Fruit fly (Drosophila melanogaster) whole organism, embryonic: Measurements from ENCODE around the gene ftz.

ENCODE experiments used
- Atf3 ChIP-seq: fragments of 200-800 bp; sonication (Bioruptor generic); optimal IDR thresholded peaks from 3 replicates; lab custom pipeline; 2016; ENCODE audit warnings: missing biosample characterization, missing genetic modification characterization
- Bteb2 ChIP-seq: fragments of 200-800 bp; sonication (Bioruptor generic); optimal IDR thresholded peaks from 2 replicates; lab custom pipeline; 2016; ENCODE audit warnings: missing biosample characterization, missing genetic modification characterization
- CG10654 ChIP-seq: fragments of 200-800 bp; sonication (Bioruptor generic); optimal IDR thresholded peaks from 2 replicates; lab custom pipeline; 2016; ENCODE audit warnings: missing biosample characterization, missing genetic modification characterization
- CG11398 ChIP-seq: fragments of 200-800 bp; sonication (Bioruptor generic); optimal IDR thresholded peaks from 2 replicates; lab custom pipeline; 2016; ENCODE audit warnings: missing biosample characterization, missing genetic modification characterization
- CG11504 ChIP-seq: fragments of 200-800 bp; sonication (Bioruptor generic); optimal IDR thresholded peaks from 3 replicates; lab custom pipeline; 2019; ENCODE audit warnings: missing biosample characterization, mild to moderate bottlenecking, missing genetic modification characterization, moderate library complexity
- CG12071 ChIP-seq: fragments of 200-800 bp; sonication (Bioruptor generic); optimal IDR thresholded peaks from 3 replicates; lab custom pipeline; 2018; ENCODE audit warnings: missing biosample characterization, mild to moderate bottlenecking, missing genetic modification characterization
- CG17186 ChIP-seq: fragments of 200-800 bp; sonication (Bioruptor generic); optimal IDR thresholded peaks from 3 replicates; lab custom pipeline; 2017; ENCODE audit warnings: missing biosample characterization, missing genetic modification reagents, missing genetic modification characterization
- CG2199 ChIP-seq: fragments of 200-800 bp; sonication (Bioruptor generic); IDR thresholded peaks from 3 replicates; pipeline ENCODE4 v1.3.6; 2022; ENCODE audit warnings: missing biosample characterization, missing genetic modification characterization
- CG30431 ChIP-seq: fragments of 200-800 bp; sonication (Bioruptor generic); optimal IDR thresholded peaks from 2 replicates; lab custom pipeline; 2017; ENCODE audit warnings: missing biosample characterization, missing genetic modification characterization
- CG32532 ChIP-seq: fragments of 200-800 bp; sonication (Bioruptor generic); IDR thresholded peaks from 2 replicates; pipeline ENCODE4 v1.3.6; 2022; ENCODE audit warnings: missing biosample characterization, missing genetic modification characterization
- CG3995 ChIP-seq: fragments of 200-800 bp; sonication (Bioruptor generic); optimal IDR thresholded peaks from 3 replicates; lab custom pipeline; 2016; ENCODE audit warnings: missing biosample characterization, missing genetic modification characterization
- CG9609 ChIP-seq: fragments of 200-800 bp; sonication (Bioruptor generic); optimal IDR thresholded peaks from 3 replicates; lab custom pipeline; 2016; ENCODE audit warnings: missing biosample characterization, missing genetic modification characterization
- CkIIα-i1 ChIP-seq: fragments of 200-800 bp; sonication (Bioruptor generic); IDR thresholded peaks from 2 replicates; pipeline ENCODE4 v1.3.6; 2022; ENCODE audit warnings: missing biosample characterization, missing genetic modification characterization
- D ChIP-seq, 2 experiments: fragments of 200-800 bp in 1 of 2; fragments of >200 bp in 1 of 2; sonication (Bioruptor generic) in 1 of 2; optimal IDR thresholded peaks; 2 replicates in 1 of 2; 3 replicates in 1 of 2; lab custom pipeline; 2017; ENCODE audit warnings: mild to moderate bottlenecking in 1 of 2, missing biosample characterization in 1 of 2, missing genetic modification characterization in 1 of 2, missing genetic modification reagents in 1 of 2
- GATAe ChIP-seq: fragments of 200-800 bp; sonication (Bioruptor generic); conservative IDR thresholded peaks from 2 replicates; pipeline ENCODE4 v1.3.6; 2022; ENCODE audit warnings: missing biosample characterization, missing genetic modification characterization
- HLH4C ChIP-seq: fragments of 200-800 bp; sonication (Bioruptor generic); IDR thresholded peaks from 3 replicates; pipeline ENCODE4 v1.3.6; 2022; ENCODE audit warnings: missing biosample characterization, missing genetic modification characterization; ENCODE audit not compliant: partially characterized antibody
- Hr3 ChIP-seq: fragments of 200-800 bp; sonication (Bioruptor generic); optimal IDR thresholded peaks from 3 replicates; lab custom pipeline; 2016; ENCODE audit warnings: missing biosample characterization, missing genetic modification characterization
- Meics ChIP-seq: fragments of 200-800 bp; sonication (Bioruptor generic); optimal IDR thresholded peaks from 2 replicates; lab custom pipeline; 2017; ENCODE audit warnings: missing biosample characterization, mild to moderate bottlenecking, missing genetic modification characterization
- Nf-YB ChIP-seq: fragments of 200-800 bp; sonication (Bioruptor generic); optimal IDR thresholded peaks from 3 replicates; lab custom pipeline; 2019; ENCODE audit warnings: missing biosample characterization, mild to moderate bottlenecking, missing genetic modification characterization, moderate library complexity
- Nf-YC ChIP-seq: fragments of 200-800 bp; optimal IDR thresholded peaks from 3 replicates; lab custom pipeline; 2019; ENCODE audit warnings: missing biosample characterization, mild to moderate bottlenecking, missing genetic modification characterization, moderate library complexity
- Oaz ChIP-seq: fragments of 200-800 bp; sonication (Bioruptor generic); IDR thresholded peaks from 2 replicates; pipeline ENCODE4 v1.3.6; 2022; ENCODE audit warnings: missing biosample characterization, missing genetic modification characterization
- TFAM ChIP-seq: fragments of 200-800 bp; sonication (Bioruptor generic); optimal IDR thresholded peaks from 2 replicates; lab custom pipeline; 2017; ENCODE audit warnings: missing biosample characterization, missing genetic modification characterization, inconsistent platforms
- amos ChIP-seq: fragments of 200-800 bp; sonication (Bioruptor generic); IDR thresholded peaks from 2 replicates; pipeline ENCODE4 v1.3.6; 2022; ENCODE audit warnings: missing biosample characterization, missing genetic modification characterization; ENCODE audit not compliant: partially characterized antibody
- ato ChIP-seq: fragments of 200-800 bp; sonication (Bioruptor generic); IDR thresholded peaks from 2 replicates; pipeline ENCODE4 v1.3.6; 2022; ENCODE audit warnings: missing biosample characterization, missing genetic modification characterization; ENCODE audit not compliant: partially characterized antibody
- bsh ChIP-seq, 2 experiments: fragments of 200-800 bp; sonication (Bioruptor generic); optimal IDR thresholded peaks; 2 replicates each; lab custom pipeline; 2017 to 2018; ENCODE audit warnings: mild to moderate bottlenecking in 2 of 2, missing biosample characterization in 2 of 2, missing genetic modification characterization in 2 of 2, moderate library complexity in 1 of 2
- cg ChIP-seq: fragments of 200-800 bp; sonication (Bioruptor generic); optimal IDR thresholded peaks from 3 replicates; lab custom pipeline; 2019; ENCODE audit warnings: missing biosample characterization, mild to moderate bottlenecking, missing genetic modification characterization, moderate library complexity
- crc ChIP-seq: fragments of 200-800 bp; sonication (Bioruptor generic); optimal IDR thresholded peaks from 2 replicates; lab custom pipeline; 2016; ENCODE audit warnings: missing biosample characterization, missing genetic modification characterization
- da ChIP-seq: fragments of 200-800 bp; sonication (Bioruptor generic); optimal IDR thresholded peaks from 2 replicates; lab custom pipeline; 2016; ENCODE audit warnings: missing biosample characterization, missing genetic modification characterization
- dm ChIP-seq: fragments of 200-800 bp; sonication (Bioruptor generic); optimal IDR thresholded peaks from 3 replicates; lab custom pipeline; 2016; ENCODE audit warnings: missing biosample characterization, missing genetic modification characterization
- ems ChIP-seq: fragments of 200-800 bp; sonication (Bioruptor generic); optimal IDR thresholded peaks from 3 replicates; lab custom pipeline; 2016; ENCODE audit warnings: missing biosample characterization, missing genetic modification characterization
- ewg ChIP-seq: fragments of 200-800 bp; sonication (Bioruptor generic); optimal IDR thresholded peaks from 3 replicates; lab custom pipeline; 2017; ENCODE audit warnings: mild to moderate bottlenecking, missing biosample characterization, missing genetic modification reagents, missing genetic modification characterization
- gsb-n ChIP-seq: fragments of 200-800 bp; sonication (Bioruptor generic); optimal IDR thresholded peaks from 3 replicates; lab custom pipeline; 2018; ENCODE audit warnings: missing biosample characterization, mild to moderate bottlenecking, missing genetic modification characterization
- insv ChIP-seq, 2 experiments: fragments of 200-800 bp; sonication (Bioruptor generic); optimal IDR thresholded peaks; 3 replicates each; lab custom pipeline; 2016 to 2018; ENCODE audit warnings: missing biosample characterization in 2 of 2, missing genetic modification characterization in 2 of 2
- phol ChIP-seq: fragments of 200-800 bp; sonication (Bioruptor generic); optimal IDR thresholded peaks from 3 replicates; lab custom pipeline; 2018; ENCODE audit warnings: missing biosample characterization, mild to moderate bottlenecking, missing genetic modification characterization, moderate library complexity
- scrt ChIP-seq: fragments of 200-800 bp; sonication (Bioruptor generic); optimal IDR thresholded peaks from 2 replicates; lab custom pipeline; 2018; ENCODE audit warnings: missing biosample characterization, mild to moderate bottlenecking, missing genetic modification characterization, moderate library complexity
- sens ChIP-seq: fragments of 200-800 bp; sonication (Bioruptor generic); peaks from one replicate; lab custom pipeline; 2016; ENCODE audit warnings: missing biosample characterization, missing genetic modification characterization
- shn ChIP-seq: fragments of 200-800 bp; sonication (Bioruptor generic); optimal IDR thresholded peaks from 3 replicates; lab custom pipeline; 2016; ENCODE audit warnings: missing biosample characterization, missing genetic modification characterization
- sna ChIP-seq: fragments of 200-800 bp; sonication (Bioruptor generic); IDR thresholded peaks from 2 replicates; pipeline ENCODE4 v1.3.6; 2022; ENCODE audit warnings: missing biosample characterization, missing genetic modification characterization; ENCODE audit not compliant: partially characterized antibody
- so ChIP-seq: fragments of 200-800 bp; sonication (Bioruptor generic); IDR thresholded peaks from 3 replicates; pipeline ENCODE4 v1.3.6; 2022; ENCODE audit warnings: missing biosample characterization, missing genetic modification characterization
- tup ChIP-seq: fragments of 200-800 bp; sonication (Bioruptor generic); optimal IDR thresholded peaks from 2 replicates; lab custom pipeline; 2016; ENCODE audit warnings: missing biosample characterization, mild to moderate bottlenecking, missing genetic modification characterization, moderate library complexity
- vvl ChIP-seq: fragments of 200-800 bp; sonication (Bioruptor generic); IDR thresholded peaks from 2 replicates; pipeline ENCODE4 v1.3.6; 2022; ENCODE audit warnings: missing biosample characterization, missing genetic modification characterization
- z ChIP-seq: fragments of 200-800 bp; sonication (Bioruptor generic); IDR thresholded peaks from 3 replicates; pipeline ENCODE4 v1.3.6; 2022; ENCODE audit warnings: missing biosample characterization, missing genetic modification characterization

The ftz gene

DNA sequence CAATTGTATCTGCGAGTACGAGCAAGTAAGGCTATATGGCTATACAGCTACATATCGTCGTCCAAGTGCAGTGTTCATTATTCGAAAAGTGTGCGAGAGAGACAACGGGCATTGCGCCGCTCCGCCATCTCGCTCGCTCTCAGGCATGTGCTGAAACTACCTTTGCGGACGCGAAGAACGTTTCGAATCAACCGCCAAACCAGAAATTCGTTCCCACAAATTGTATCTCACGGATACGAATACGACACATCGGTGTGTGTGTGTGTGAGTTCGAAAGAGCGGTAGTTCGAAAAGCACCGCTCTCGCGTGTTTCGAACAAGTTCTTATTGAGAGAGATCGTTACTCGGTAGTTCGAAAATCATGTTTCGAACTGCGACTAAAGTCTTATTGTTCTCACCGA, 15.5 kb upstream of the ftz start (continued):
- TF ChIP-seq Bteb2 (GFP tag; lab: Kevin White, UChicago) = no peak
- TF ChIP-seq sens (GFP tag; lab: Kevin White, UChicago) = peak; percentile 41
- TF ChIP-seq crc = no peak
- peak; percentile 1 for TF ChIP-seq CG11504 (tag; lab: Kevin White, UChicago)
- TF ChIP-seq Meics (GFP tag; lab: Kevin White, UChicago) = no peak
- no peak for TF ChIP-seq CG17186 (GFP tag; lab: Kevin White, UChicago)
- TF ChIP-seq HLH4C (GFP tag; lab: Robert Waterston, UW) = no peak
- TF ChIP-seq insv (GFP tag; optimal IDR thresholded peaks at IDR 0.05; lab: Kevin White, UChicago) = peak in 1 of 2 experiments; percentile 10
- no peak for TF ChIP-seq ato
- no peak for TF ChIP-seq amos (GFP tag; lab: Robert Waterston, UW)
- no peak for TF ChIP-seq ems (GFP tag; lab: Kevin White, UChicago)
- TF ChIP-seq dm (GFP tag; lab: Kevin White, UChicago) = no peak
- TF ChIP-seq Oaz (GFP tag; lab: Robert Waterston, UW) = no peak
- 0 out of 3 replicates have a peak, but pooled peaks have one; percentile 14 for TF ChIP-seq so (GFP tag; lab: Robert Waterston, UW)
- no peak for TF ChIP-seq CG3995 (GFP tag; lab: Kevin White, UChicago)
- no peak for TF ChIP-seq CG9609 (GFP tag; lab: Kevin White, UChicago)
- no peak for TF ChIP-seq GATAe (GFP tag; lab: Robert Waterston, UW)
- TF ChIP-seq TFAM = no peak
- peak; percentile 97 for TF ChIP-seq Nf-YC
- TF ChIP-seq vvl (GFP tag; lab: Robert Waterston, UW) = peak; percentile 43; the same call in 1 of the 2 replicates
- TF ChIP-seq Nf-YB (GFP tag; lab: Kevin White, UChicago) = peak; percentile 97
- TF ChIP-seq Hr3 = no peak
- TF ChIP-seq ewg (GFP tag; lab: Kevin White, UChicago) = peak; percentile 65
- peak; percentile 87; the same call in 2 of the 3 replicates for TF ChIP-seq CG2199 (GFP tag; lab: Robert Waterston, UW)
- TF ChIP-seq sna = no peak
- no peak for TF ChIP-seq CG10654 (GFP tag; lab: Kevin White, UChicago)
- TF ChIP-seq bsh (GFP tag; optimal IDR thresholded peaks at IDR 0.05; lab: Kevin White, UChicago) = no peak
- no peak for TF ChIP-seq shn (GFP tag; lab: Kevin White, UChicago)
- no peak for TF ChIP-seq CG30431
- peak; percentile 62 for TF ChIP-seq D (optimal IDR thresholded peaks at IDR 0.05; lab: Kevin White, UChicago)
- TF ChIP-seq D (GFP tag; optimal IDR thresholded peaks at IDR 0.05; lab: Kevin White, UChicago) = no peak
- TF ChIP-seq z (GFP tag; lab: Robert Waterston, UW) = peak; percentile 32; the same call in 1 of the 3 replicates
- no peak for TF ChIP-seq CG11398 (GFP tag; lab: Kevin White, UChicago)
- TF ChIP-seq CG12071 (GFP tag; lab: Kevin White, UChicago) = no peak
- TF ChIP-seq scrt = no peak
- TF ChIP-seq da (GFP tag; lab: Kevin White, UChicago) = no peak
- TF ChIP-seq Atf3 (GFP tag; lab: Kevin White, UChicago) = no peak
- TF ChIP-seq tup (GFP tag; lab: Kevin White, UChicago) = no peak
- TF ChIP-seq gsb-n = peak; percentile 26
- peak; percentile 98 for TF ChIP-seq cg
- TF ChIP-seq CG32532 (GFP tag; lab: Robert Waterston, UW) = no peak
- TF ChIP-seq phol (tag; lab: Kevin White, UChicago) = no peak
- no peak for TF ChIP-seq CkIIα-i1 (GFP tag; lab: Robert Waterston, UW)
